Fruit fly (Drosophila melanogaster) whole organism, pupa: ENCODE data around the gene CG4988.

ENCODE experiments used
- CG10348 ChIP-seq: fragments of 200-800 bp; sonication (Bioruptor generic); IDR thresholded peaks from 2 replicates; pipeline ENCODE4 v1.3.6; 2022; ENCODE audit warnings: missing biosample characterization, missing genetic modification characterization
- CG12605 ChIP-seq: fragments of 200-800 bp; sonication (Bioruptor generic); IDR thresholded peaks from 2 replicates; pipeline ENCODE4 v1.3.6; 2022; ENCODE audit warnings: missing biosample characterization, missing genetic modification characterization
- CG13204 ChIP-seq: fragments of 200-800 bp; sonication (Bioruptor generic); optimal IDR thresholded peaks from 2 replicates; lab custom pipeline; 2018; ENCODE audit warnings: missing biosample characterization, mild to moderate bottlenecking, missing genetic modification characterization, moderate library complexity
- CG14655 ChIP-seq: fragments of 200-800 bp; sonication (Bioruptor generic); optimal IDR thresholded peaks from 3 replicates; lab custom pipeline; 2017; ENCODE audit warnings: mild to moderate bottlenecking, missing biosample characterization, missing genetic modification reagents, missing genetic modification characterization
- CG15710 ChIP-seq: fragments of 200-800 bp; sonication (Bioruptor generic); optimal IDR thresholded peaks from 2 replicates; lab custom pipeline; 2018; ENCODE audit warnings: missing biosample characterization, mild to moderate bottlenecking, missing genetic modification characterization, moderate library complexity
- CG17806 ChIP-seq: fragments of 200-800 bp; sonication (Bioruptor generic); optimal IDR thresholded peaks from 2 replicates; lab custom pipeline; 2018; ENCODE audit warnings: missing biosample characterization, mild to moderate bottlenecking, missing genetic modification characterization, moderate library complexity
- CG32121 ChIP-seq: fragments of 200-800 bp; sonication (Bioruptor generic); IDR thresholded peaks from 2 replicates; pipeline ENCODE4 v1.3.6; 2022; ENCODE audit warnings: missing biosample characterization, missing genetic modification characterization
- CG34367 ChIP-seq: fragments of 200-800 bp; sonication (Bioruptor generic); optimal IDR thresholded peaks from 2 replicates; lab custom pipeline; 2018; ENCODE audit warnings: missing biosample characterization, mild to moderate bottlenecking, missing genetic modification characterization
- CG4496 ChIP-seq: fragments of 200-800 bp; sonication (Bioruptor generic); IDR thresholded peaks from 3 replicates; pipeline ENCODE4 v1.3.6; 2022; ENCODE audit warnings: missing biosample characterization, missing genetic modification characterization
- CG8159 ChIP-seq: fragments of 200-800 bp; sonication (Bioruptor generic); optimal IDR thresholded peaks from 3 replicates; lab custom pipeline; 2018; ENCODE audit warnings: missing biosample characterization, mild to moderate bottlenecking, missing genetic modification characterization, moderate library complexity
- CG8301 ChIP-seq: fragments of 200-800 bp; sonication (Bioruptor generic); optimal IDR thresholded peaks from 2 replicates; lab custom pipeline; 2018; ENCODE audit warnings: missing biosample characterization, mild to moderate bottlenecking, missing genetic modification characterization
- CG9948 ChIP-seq: fragments of 200-800 bp; sonication (Bioruptor generic); optimal IDR thresholded peaks from 2 replicates; lab custom pipeline; 2018; ENCODE audit warnings: missing biosample characterization, mild to moderate bottlenecking, missing genetic modification characterization, moderate library complexity
- D1 ChIP-seq: fragments of 200-800 bp; sonication (Bioruptor generic); optimal IDR thresholded peaks from 2 replicates; lab custom pipeline; 2018; ENCODE audit warnings: missing biosample characterization, mild to moderate bottlenecking, missing genetic modification characterization, moderate library complexity
- EcR ChIP-seq: fragments of 200-800 bp; sonication (Bioruptor generic); optimal IDR thresholded peaks from 3 replicates; lab custom pipeline; 2019; ENCODE audit warnings: missing biosample characterization, missing genetic modification characterization, mild to moderate bottlenecking, moderate library complexity, missing genetic modification reagents
- Ets98B ChIP-seq: fragments of 200-800 bp; sonication (Bioruptor generic); IDR thresholded peaks from 2 replicates; pipeline ENCODE4 v1.3.6; 2022; ENCODE audit warnings: missing biosample characterization, missing genetic modification characterization
- Pif1A ChIP-seq: fragments of 200-800 bp; sonication (Bioruptor generic); optimal IDR thresholded peaks from 3 replicates; lab custom pipeline; 2016; ENCODE audit warnings: missing biosample characterization, missing genetic modification characterization
- Pif1B ChIP-seq: fragments of 200-800 bp; sonication (Bioruptor generic); optimal IDR thresholded peaks from 3 replicates; lab custom pipeline; 2016; ENCODE audit warnings: missing biosample characterization, missing genetic modification characterization
- Snoo ChIP-seq: fragments of 200-800 bp; sonication (Bioruptor generic); optimal IDR thresholded peaks from 3 replicates; lab custom pipeline; 2017; ENCODE audit warnings: missing biosample characterization, mild to moderate bottlenecking, missing genetic modification characterization, inconsistent platforms
- fd96Ca ChIP-seq: fragments of 200-800 bp; sonication (Bioruptor generic); IDR thresholded peaks from 3 replicates; pipeline ENCODE4 v1.3.6; 2022; ENCODE audit warnings: missing biosample characterization, missing genetic modification characterization
- gl ChIP-seq: fragments of 200-800 bp; sonication (Bioruptor generic); optimal IDR thresholded peaks from 2 replicates; lab custom pipeline; 2018; ENCODE audit warnings: missing biosample characterization, mild to moderate bottlenecking, missing genetic modification characterization
- rn ChIP-seq: fragments of 200-800 bp; sonication (Bioruptor generic); IDR thresholded peaks from 2 replicates; pipeline ENCODE4 v1.3.6; 2022; ENCODE audit warnings: missing biosample characterization, missing genetic modification characterization

The CG4988 gene

dm6 chr2L:11694504-11694903, at the start of gene CG4988:
Gene CG4988, plus strand, starts transcription at chr2L:11694804.
- TF ChIP-seq rn (GFP tag; lab: Robert Waterston, UW) = no peak
- TF ChIP-seq CG9948 (tag; lab: Kevin White, UChicago) = no peak
- TF ChIP-seq CG13204 (GFP tag; lab: Kevin White, UChicago) = no peak
- no peak for TF ChIP-seq CG10348 (GFP tag; lab: Robert Waterston, UW)
- TF ChIP-seq gl (tag; lab: Kevin White, UChicago) = no peak
- no peak for TF ChIP-seq EcR
- no peak for TF ChIP-seq CG17806 (tag; lab: Kevin White, UChicago)
- TF ChIP-seq Ets98B = no peak
- TF ChIP-seq CG4496 (GFP tag; lab: Robert Waterston, UW) = no peak
- TF ChIP-seq CG12605 (GFP tag; lab: Robert Waterston, UW) = no peak
- TF ChIP-seq CG8301 (tag; lab: Kevin White, UChicago) = no peak
- TF ChIP-seq CG14655 = no peak
- TF ChIP-seq Pif1B (GFP tag; lab: Kevin White, UChicago) = no peak
- TF ChIP-seq Pif1A (GFP tag; lab: Kevin White, UChicago) = no peak
- TF ChIP-seq CG15710 (tag; lab: Kevin White, UChicago) = no peak
- no peak for TF ChIP-seq Snoo (tag; lab: Kevin White, UChicago)
- TF ChIP-seq fd96Ca (GFP tag; lab: Robert Waterston, UW) = no peak
- no peak for TF ChIP-seq D1 (tag; lab: Kevin White, UChicago)
- no peak for TF ChIP-seq CG34367 (tag; lab: Kevin White, UChicago)

dm6 chr2L:11648739-11649138, 45.9 kb upstream of the CG4988 start, which contains the start of gene CG6614:
Gene CG6614, minus strand, starts transcription at chr2L:11648839.
- TF ChIP-seq Snoo (tag; lab: Kevin White, UChicago) (no peak), rn (GFP tag; lab: Robert Waterston, UW) (no peak), Pif1A (GFP tag; lab: Kevin White, UChicago) (no peak), CG13204 (GFP tag; lab: Kevin White, UChicago) (no peak), CG10348 (GFP tag; lab: Robert Waterston, UW) (no peak), CG34367 (tag; lab: Kevin White, UChicago) (no peak), fd96Ca (GFP tag; lab: Robert Waterston, UW) (no peak), CG15710 (tag; lab: Kevin White, UChicago) (no peak), CG12605 (GFP tag; lab: Robert Waterston, UW) (no peak), Pif1B (GFP tag; lab: Kevin White, UChicago) (no peak), EcR (no peak), CG32121 (GFP tag; lab: Robert Waterston, UW) (no peak), CG8301 (tag; lab: Kevin White, UChicago) (no peak), CG8159 (tag; lab: Kevin White, UChicago) (no peak)

- TF ChIP-seq CG12605 (GFP tag; lab: Robert Waterston, UW) = no peak
These were observed 42.6 kb upstream of the CG4988 start, which contains the start of the genes CG12307 and CG4983 for dm6 chr2L:11651910-11652498. Gene CG12307, minus strand, starts transcription at chr2L:11652010. Gene CG4983, plus strand, starts transcription at chr2L:11652448.

- TF ChIP-seq CG12605 (GFP tag; lab: Robert Waterston, UW) (no peak), CG13204 (GFP tag; lab: Kevin White, UChicago) (no peak), Pif1B (GFP tag; lab: Kevin White, UChicago) (no peak), Snoo (tag; lab: Kevin White, UChicago) (no peak), CG34367 (tag; lab: Kevin White, UChicago) (no peak), CG14655 (no peak), fd96Ca (GFP tag; lab: Robert Waterston, UW) (no peak), gl (tag; lab: Kevin White, UChicago) (no peak), CG8301 (tag; lab: Kevin White, UChicago) (no peak), CG15710 (tag; lab: Kevin White, UChicago) (no peak)
These were observed 37.5 kb upstream of the CG4988 start, which contains the start of gene CG43167 for dm6 chr2L:11657110-11657509. Gene CG43167, plus strand, starts transcription at chr2L:11657410.

- TF ChIP-seq fd96Ca (GFP tag; lab: Robert Waterston, UW) = no peak
- no peak for TF ChIP-seq CG9948 (tag; lab: Kevin White, UChicago)
- no peak for TF ChIP-seq rn (GFP tag; lab: Robert Waterston, UW)
- TF ChIP-seq, all 21 proteins: peak for 0
These were observed 31.6 kb upstream of the CG4988 start, which contains the start of gene CG44477 for dm6 chr2L:11662959-11663358. Gene CG44477, plus strand, starts transcription at chr2L:11663259.

- TF ChIP-seq CG10348 (GFP tag; lab: Robert Waterston, UW) (no peak), CG4496 (GFP tag; lab: Robert Waterston, UW) (no peak), EcR (no peak), gl (tag; lab: Kevin White, UChicago) (no peak), CG15710 (tag; lab: Kevin White, UChicago) (no peak), CG8301 (tag; lab: Kevin White, UChicago) (no peak), Ets98B (no peak), CG17806 (tag; lab: Kevin White, UChicago) (no peak)
These were observed 7.2 kb downstream of the CG4988 start for dm6 chr2L:11701819-11702218.
